Worm (Caenorhabditis elegans): ENCODE results near the gene srt-47.

DNA sequence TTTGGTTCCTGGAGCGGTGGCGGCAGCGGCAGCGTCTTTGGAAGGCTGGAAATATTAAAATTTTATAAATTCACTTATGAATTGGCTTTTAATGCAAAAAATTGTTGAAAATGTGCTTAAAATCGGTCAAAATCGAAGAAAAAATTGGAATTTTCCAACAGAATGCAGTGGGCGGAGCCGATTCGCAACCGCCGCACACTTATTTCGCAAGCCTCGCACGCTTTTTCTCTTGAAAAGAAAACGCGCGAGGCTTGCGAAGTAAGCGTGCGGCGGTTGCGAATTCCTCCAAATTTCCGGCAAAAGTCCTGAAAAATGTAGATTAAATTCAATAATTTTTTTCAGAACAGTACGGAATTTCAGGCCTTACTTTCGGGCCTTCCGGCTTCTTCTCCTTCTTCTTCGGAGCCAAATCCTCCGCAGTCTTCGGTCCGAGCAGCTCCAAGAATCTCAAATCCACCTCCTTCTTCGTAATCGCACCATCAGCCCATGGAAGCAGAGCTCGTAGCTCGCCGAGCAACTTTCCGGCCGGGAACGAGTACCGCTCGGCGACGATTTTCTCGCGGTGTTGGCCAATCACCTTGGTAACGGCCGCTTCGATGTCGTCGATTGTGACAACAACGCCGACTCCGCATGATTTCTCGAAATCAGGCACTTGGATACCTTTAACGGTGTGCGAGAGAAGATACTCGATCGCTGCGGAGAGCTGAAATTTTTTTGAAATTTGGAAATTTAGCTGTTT lies 40.8 kb downstream of the srt-47 start:
- TF ChIP-seq F49E8.2 (tag; optimal IDR thresholded peaks at IDR 0.05; ENCODE audit: insufficient read depth) = no peak
- no peak for TF ChIP-seq Y67H2A.10 (GFP tag; conservative IDR thresholded peaks at IDR 0.05)
- TF ChIP-seq unc-62 (GFP tag; optimal IDR thresholded peaks at IDR 0.05) = no peak
- TF ChIP-seq hsf-1 (GFP tag; IDR thresholded peaks at IDR 0.05) = no peak
- TF ChIP-seq gei-17 (GFP tag; optimal IDR thresholded peaks at IDR 0.05) = no peak
- TF ChIP-seq nhr-120 (GFP tag; IDR thresholded peaks at IDR 0.05) = no peak
- peak; percentile 66; the same call in 1 of the 2 replicates for TF ChIP-seq attf-6 (GFP tag; IDR thresholded peaks at IDR 0.05)
- TF ChIP-seq pha-4 (tag; optimal IDR thresholded peaks at IDR 0.05) = no peak
- no peak for TF ChIP-seq F22D6.2 (tag; optimal IDR thresholded peaks at IDR 0.05)
- no peak for TF ChIP-seq ama-1 (optimal IDR thresholded peaks at IDR 0.05)
- TF ChIP-seq ama-1 (GFP tag; optimal IDR thresholded peaks at IDR 0.05) = no peak
